Fruit fly (Drosophila melanogaster) whole organism, embryonic: ENCODE results near the gene CG43333.
A peak's percentile ranks its signal among the peaks of the same experiment; 100 is the strongest.

Experiments used
- Asciz ChIP-seq: fragments of 200-800 bp; sonication (Bioruptor generic); optimal IDR thresholded peaks from 2 replicates; lab custom pipeline; 2017; ENCODE audit warnings: missing biosample characterization, mild to moderate bottlenecking, missing genetic modification characterization, missing genetic modification reagents
- Awh ChIP-seq: fragments of 200-800 bp; sonication (Bioruptor generic); IDR thresholded peaks from 2 replicates; pipeline ENCODE4, ENCODE4 v1.3.6; 2022; ENCODE audit warnings: missing biosample characterization, missing genetic modification characterization
- B-H2 ChIP-seq: fragments of 200-800 bp; sonication (Bioruptor generic); optimal IDR thresholded peaks from 2 replicates; lab custom pipeline; 2018; ENCODE audit warnings: missing biosample characterization, mild to moderate bottlenecking, missing genetic modification characterization
- Blimp-1 ChIP-seq: fragments of 200-800 bp; sonication (Bioruptor generic); optimal IDR thresholded peaks from 3 replicates; lab custom pipeline; 2018; ENCODE audit warnings: missing biosample characterization, missing genetic modification characterization, mild to moderate bottlenecking, moderate library complexity, missing genetic modification reagents
- CG10543 ChIP-seq: fragments of 200-800 bp; sonication (Bioruptor generic); optimal IDR thresholded peaks from 3 replicates; lab custom pipeline; 2017; ENCODE audit warnings: missing biosample characterization, mild to moderate bottlenecking, missing genetic modification characterization, moderate library complexity
- CG11085 ChIP-seq: fragments of 200-800 bp; sonication (Bioruptor generic); IDR thresholded peaks from 2 replicates; pipeline ENCODE4 v1.3.6; 2022; ENCODE audit warnings: missing biosample characterization, missing genetic modification characterization
- CG11398 ChIP-seq: fragments of 200-800 bp; sonication (Bioruptor generic); optimal IDR thresholded peaks from 2 replicates; lab custom pipeline; 2016; ENCODE audit warnings: missing biosample characterization, missing genetic modification characterization
- CG13424 ChIP-seq: fragments of 200-800 bp; sonication (Bioruptor generic); optimal IDR thresholded peaks from 2 replicates; lab custom pipeline; 2019; ENCODE audit warnings: missing biosample characterization, mild to moderate bottlenecking, missing genetic modification characterization, moderate library complexity
- CG17802 ChIP-seq: fragments of 200-800 bp; sonication (Bioruptor generic); optimal IDR thresholded peaks from 2 replicates; lab custom pipeline; 2018; ENCODE audit warnings: missing biosample characterization, mild to moderate bottlenecking, missing genetic modification characterization, moderate library complexity
- CG2116 ChIP-seq: fragments of 200-800 bp; sonication (Bioruptor generic); optimal IDR thresholded peaks from 3 replicates; lab custom pipeline; 2018; ENCODE audit warnings: missing biosample characterization, mild to moderate bottlenecking, missing genetic modification characterization
- CG2199 ChIP-seq: fragments of 200-800 bp; sonication (Bioruptor generic); IDR thresholded peaks from 3 replicates; pipeline ENCODE4 v1.3.6; 2022; ENCODE audit warnings: missing biosample characterization, missing genetic modification characterization
- CG2202 ChIP-seq: fragments of 200-800 bp; sonication (Bioruptor generic); optimal IDR thresholded peaks from 2 replicates; lab custom pipeline; 2018; ENCODE audit warnings: missing biosample characterization, mild to moderate bottlenecking, missing genetic modification characterization
- CG2678 ChIP-seq: fragments of 200-800 bp; sonication (Bioruptor generic); optimal IDR thresholded peaks from 3 replicates; lab custom pipeline; 2019; ENCODE audit warnings: missing biosample characterization, mild to moderate bottlenecking, missing genetic modification characterization, moderate library complexity
- CG2875 ChIP-seq: fragments of 200-800 bp; sonication (Bioruptor generic); optimal IDR thresholded peaks from 2 replicates; lab custom pipeline; 2017; ENCODE audit warnings: missing biosample characterization, mild to moderate bottlenecking, missing genetic modification characterization, missing genetic modification reagents
- CG31224 ChIP-seq: fragments of 200-800 bp; sonication (Bioruptor generic); IDR thresholded peaks from 2 replicates; pipeline ENCODE4 v1.3.6; 2022; ENCODE audit warnings: missing biosample characterization, missing genetic modification characterization
- CG42726 ChIP-seq: fragments of 200-800 bp; sonication (Bioruptor generic); IDR thresholded peaks from 2 replicates; pipeline ENCODE4 v1.3.6; 2022; ENCODE audit warnings: missing biosample characterization, missing genetic modification characterization; ENCODE audit not compliant: partially characterized antibody
- CG6689 ChIP-seq: fragments of 200-800 bp; sonication (Bioruptor generic); IDR thresholded peaks from 2 replicates; pipeline ENCODE4 v1.3.6; 2022; ENCODE audit warnings: missing biosample characterization, missing genetic modification characterization
- CG8089 ChIP-seq: fragments of 200-800 bp; sonication (Bioruptor generic); optimal IDR thresholded peaks from 3 replicates; lab custom pipeline; 2016; ENCODE audit warnings: missing biosample characterization, missing genetic modification characterization
- CG8765 ChIP-seq: fragments of 200-800 bp; sonication (Bioruptor generic); IDR thresholded peaks from 2 replicates; pipeline ENCODE4 v1.3.6; 2022; ENCODE audit warnings: missing biosample characterization, missing genetic modification characterization
- CG8944 ChIP-seq: fragments of 200-800 bp; sonication (Bioruptor generic); optimal IDR thresholded peaks from 3 replicates; lab custom pipeline; 2016; ENCODE audit warnings: missing biosample characterization, missing genetic modification characterization
- CG9609 ChIP-seq: fragments of 200-800 bp; sonication (Bioruptor generic); optimal IDR thresholded peaks from 3 replicates; lab custom pipeline; 2016; ENCODE audit warnings: missing biosample characterization, missing genetic modification characterization
- CG9932 ChIP-seq: fragments of 200-800 bp; sonication (Bioruptor generic); IDR thresholded peaks from 2 replicates; pipeline ENCODE4 v1.3.6; 2022; ENCODE audit warnings: missing biosample characterization, missing genetic modification characterization
- CkIIα-i1 ChIP-seq: fragments of 200-800 bp; sonication (Bioruptor generic); IDR thresholded peaks from 2 replicates; pipeline ENCODE4 v1.3.6; 2022; ENCODE audit warnings: missing biosample characterization, missing genetic modification characterization
- Dip2 ChIP-seq: fragments of 200-800 bp; sonication (Bioruptor generic); IDR thresholded peaks from 2 replicates; pipeline ENCODE4 v1.3.6; 2022; ENCODE audit warnings: missing biosample characterization, missing genetic modification characterization
- Lim3 ChIP-seq: fragments of 200-800 bp; sonication (Bioruptor generic); IDR thresholded peaks from 2 replicates; pipeline ENCODE4 v1.3.6; 2022; ENCODE audit warnings: missing biosample characterization, missing genetic modification characterization
- MTF-1 ChIP-seq: fragments of 200-800 bp; sonication (Bioruptor generic); optimal IDR thresholded peaks from 2 replicates; lab custom pipeline; 2018; ENCODE audit warnings: missing biosample characterization, mild to moderate bottlenecking, missing genetic modification characterization, borderline replicate concordance
- Oli ChIP-seq: fragments of 200-800 bp; sonication (Bioruptor generic); optimal IDR thresholded peaks from 2 replicates; lab custom pipeline; 2018; ENCODE audit warnings: missing biosample characterization, mild to moderate bottlenecking, missing genetic modification characterization, moderate library complexity
- Poxn ChIP-seq: fragments of 200-800 bp; sonication (Bioruptor generic); IDR thresholded peaks from 2 replicates; pipeline ENCODE4 v1.3.6; 2022; ENCODE audit warnings: missing biosample characterization, missing genetic modification characterization
- Rfx ChIP-seq: fragments of 200-800 bp; sonication (Bioruptor generic); IDR thresholded peaks from 2 replicates; pipeline ENCODE4 v1.3.6; 2022; ENCODE audit warnings: missing biosample characterization, missing genetic modification characterization
- Sox100B ChIP-seq: fragments of 200-800 bp; sonication (Bioruptor generic); optimal IDR thresholded peaks from 3 replicates; lab custom pipeline; 2018; ENCODE audit warnings: missing biosample characterization, mild to moderate bottlenecking, missing genetic modification characterization
- ab ChIP-seq: fragments of 200-800 bp; sonication (Bioruptor generic); optimal IDR thresholded peaks from 2 replicates; lab custom pipeline; 2016; ENCODE audit warnings: missing biosample characterization, missing genetic modification characterization
- cg ChIP-seq: fragments of 200-800 bp; sonication (Bioruptor generic); optimal IDR thresholded peaks from 3 replicates; lab custom pipeline; 2019; ENCODE audit warnings: missing biosample characterization, mild to moderate bottlenecking, missing genetic modification characterization, moderate library complexity
- chinmo ChIP-seq: fragments of 200-800 bp; sonication (Bioruptor generic); IDR thresholded peaks from 4 replicates; pipeline ENCODE4 v1.3.6; 2022; ENCODE audit warnings: missing biosample characterization, missing genetic modification characterization; ENCODE audit not compliant: partially characterized antibody
- chn ChIP-seq: fragments of 200-800 bp; sonication (Bioruptor generic); optimal IDR thresholded peaks from 2 replicates; lab custom pipeline; 2016; ENCODE audit warnings: missing biosample characterization, missing genetic modification characterization
- cwo ChIP-seq: fragments of 200-800 bp; sonication (Bioruptor generic); optimal IDR thresholded peaks from 3 replicates; lab custom pipeline; 2017; ENCODE audit warnings: missing biosample characterization, missing genetic modification characterization, mild to moderate bottlenecking, moderate library complexity, missing genetic modification reagents
- dmrt99B ChIP-seq: fragments of 200-800 bp; sonication (Bioruptor generic); optimal IDR thresholded peaks from 2 replicates; lab custom pipeline; 2018; ENCODE audit warnings: missing biosample characterization, mild to moderate bottlenecking, missing genetic modification characterization, moderate library complexity
- fu2 ChIP-seq: fragments of 200-800 bp; sonication (Bioruptor generic); optimal IDR thresholded peaks from 2 replicates; lab custom pipeline; 2016; ENCODE audit warnings: missing biosample characterization, missing genetic modification characterization
- gfzf ChIP-seq: fragments of 200-800 bp; sonication (Bioruptor generic); optimal IDR thresholded peaks from 2 replicates; lab custom pipeline; 2016; ENCODE audit warnings: missing biosample characterization, mild to moderate bottlenecking, missing genetic modification characterization, moderate library complexity
- ham ChIP-seq: fragments of 200-800 bp; sonication (Bioruptor generic); IDR thresholded peaks from 2 replicates; pipeline ENCODE4 v1.3.6; 2022; ENCODE audit warnings: missing biosample characterization, missing genetic modification characterization
- hb ChIP-seq: fragments of 200-800 bp; sonication (Bioruptor generic); IDR thresholded peaks from 3 replicates; pipeline ENCODE4 v1.3.6; 2022; ENCODE audit warnings: missing biosample characterization, missing genetic modification characterization; ENCODE audit not compliant: partially characterized antibody
- hth ChIP-seq: fragments of >200 bp; optimal IDR thresholded peaks from 2 replicates; lab custom pipeline; 2017; ENCODE audit warnings: inconsistent platforms
- lab ChIP-seq: fragments of 200-800 bp; sonication (Bioruptor generic); optimal IDR thresholded peaks from 3 replicates; lab custom pipeline; 2017; ENCODE audit warnings: missing biosample characterization, missing genetic modification characterization, mild to moderate bottlenecking, moderate library complexity, missing genetic modification reagents
- mirr ChIP-seq: fragments of 200-800 bp; sonication (Bioruptor generic); optimal IDR thresholded peaks from 3 replicates; lab custom pipeline; 2018; ENCODE audit warnings: missing biosample characterization, mild to moderate bottlenecking, missing genetic modification characterization
- sug ChIP-seq: fragments of 200-800 bp; optimal IDR thresholded peaks from 2 replicates; lab custom pipeline; 2019; ENCODE audit warnings: missing biosample characterization, mild to moderate bottlenecking, missing genetic modification characterization, moderate library complexity
- tio ChIP-seq: fragments of 200-800 bp; sonication (Bioruptor generic); optimal IDR thresholded peaks from 2 replicates; lab custom pipeline; 2017; ENCODE audit warnings: missing biosample characterization, missing genetic modification characterization, inconsistent platforms
- toy ChIP-seq: fragments of 200-800 bp; sonication (Bioruptor generic); IDR thresholded peaks from 2 replicates; pipeline ENCODE4 v1.3.6; 2022; ENCODE audit warnings: missing biosample characterization, missing genetic modification characterization
- ttk ChIP-seq: fragments of 200-800 bp; sonication (Bioruptor generic); IDR thresholded peaks from 2 replicates; pipeline ENCODE4 v2.1.2; 2022; ENCODE audit warnings: missing biosample characterization, missing genetic modification characterization
- tx ChIP-seq: fragments of 200-800 bp; sonication (Bioruptor generic); optimal IDR thresholded peaks from 2 replicates; lab custom pipeline; 2016; ENCODE audit warnings: missing biosample characterization, missing genetic modification characterization
- wdn ChIP-seq: fragments of 200-800 bp; sonication (Bioruptor generic); IDR thresholded peaks from 2 replicates; pipeline ENCODE4 v1.3.6; 2022; ENCODE audit warnings: missing biosample characterization, missing genetic modification characterization
- wek ChIP-seq: fragments of 200-800 bp; sonication (Bioruptor generic); optimal IDR thresholded peaks from 3 replicates; lab custom pipeline; 2018; ENCODE audit warnings: missing biosample characterization, mild to moderate bottlenecking, missing genetic modification characterization, moderate library complexity

The CG43333 gene

DNA sequence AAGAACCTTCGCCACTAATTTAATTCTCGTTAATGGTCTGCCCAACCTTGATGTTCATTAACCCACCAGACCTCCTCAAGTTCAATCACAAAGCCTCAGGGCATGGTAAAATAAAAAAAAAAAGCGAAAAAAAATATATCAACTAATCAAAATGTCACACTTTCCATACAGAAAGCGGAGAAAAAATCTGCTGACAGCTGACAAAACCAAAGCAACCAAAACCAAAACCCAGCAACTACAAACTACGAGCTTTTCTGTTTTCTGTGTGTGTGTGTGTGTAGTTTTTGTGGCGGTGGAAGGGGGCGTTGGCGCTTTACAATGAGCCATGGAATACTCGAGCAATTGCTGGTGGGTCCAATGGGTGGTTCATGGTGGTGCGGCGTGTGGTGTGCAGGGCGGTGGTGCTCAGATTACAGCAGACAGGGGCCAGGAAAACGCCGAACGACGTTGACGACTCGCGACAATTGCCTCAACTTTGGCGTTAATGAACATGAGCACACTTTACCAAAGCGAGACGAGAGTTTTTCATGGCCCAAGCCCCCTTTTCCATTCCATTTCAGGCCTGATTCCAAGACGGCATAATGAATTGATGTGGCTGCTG, 23.4 kb upstream of the CG43333 start:
- TF ChIP-seq mirr (GFP tag; lab: Kevin White, UChicago) (peak; percentile 5), Sox100B (GFP tag; lab: Kevin White, UChicago) (no peak), lab (GFP tag; lab: Kevin White, UChicago) (peak; percentile 21), hb (no peak), CkIIα-i1 (GFP tag; lab: Robert Waterston, UW) (no peak), hth (lab: Kevin White, UChicago) (no peak), CG11398 (no peak), Awh (GFP tag; lab: Robert Waterston, UW) (0 out of 2 replicates have a peak, but pooled peaks have one; percentile 30), CG2875 (no peak), fu2 (no peak), chinmo (GFP tag; lab: Robert Waterston, UW) (0 out of 4 replicates have a peak, but pooled peaks have one; percentile 46), ham (GFP tag; lab: Robert Waterston, UW) (no peak), Oli (tag; lab: Kevin White, UChicago) (no peak), wek (GFP tag; lab: Kevin White, UChicago) (no peak), CG10543 (GFP tag; lab: Kevin White, UChicago) (peak; percentile 54), ab (no peak), ttk (no peak), CG2678 (tag; lab: Kevin White, UChicago) (peak; percentile 5), cg (GFP tag; lab: Kevin White, UChicago) (no peak), CG13424 (no peak), CG2202 (no peak), CG2116 (GFP tag; lab: Kevin White, UChicago) (no peak), Dip2 (GFP tag; lab: Robert Waterston, UW) (no peak), tio (GFP tag; lab: Kevin White, UChicago) (no peak), sug (tag; lab: Kevin White, UChicago) (no peak), CG9932 (GFP tag; lab: Robert Waterston, UW) (peak; percentile 44; the same call in 1 of the 2 replicates), CG11085 (GFP tag; lab: Robert Waterston, UW) (no peak), wdn (GFP tag; lab: Robert Waterston, UW) (no peak), CG9609 (GFP tag; lab: Kevin White, UChicago) (no peak), Poxn (no peak), CG2199 (GFP tag; lab: Robert Waterston, UW) (0 out of 3 replicates have a peak, but pooled peaks have one; percentile 70), CG42726 (GFP tag; lab: Robert Waterston, UW) (no peak), Lim3 (no peak), Blimp-1 (GFP tag; lab: Kevin White, UChicago) (peak; percentile 9), CG31224 (GFP tag; lab: Robert Waterston, UW) (0 out of 2 replicates have a peak, but pooled peaks have one; percentile 26), gfzf (GFP tag; lab: Kevin White, UChicago) (no peak), CG8944 (GFP tag; lab: Kevin White, UChicago) (no peak), CG8765 (no peak), toy (GFP tag; lab: Robert Waterston, UW) (0 out of 2 replicates have a peak, but pooled peaks have one; percentile 28), CG8089 (no peak), Asciz (GFP tag; lab: Kevin White, UChicago) (no peak), CG17802 (tag; lab: Kevin White, UChicago) (no peak), MTF-1 (no peak), tx (GFP tag; lab: Kevin White, UChicago) (no peak), CG6689 (GFP tag; lab: Robert Waterston, UW) (no peak), chn (GFP tag; lab: Kevin White, UChicago) (no peak), dmrt99B (tag; lab: Kevin White, UChicago) (peak; percentile 31), cwo (GFP tag; lab: Kevin White, UChicago) (no peak), B-H2 (GFP tag; lab: Kevin White, UChicago) (no peak), Rfx (GFP tag; lab: Robert Waterston, UW) (peak; percentile 36; the same call in 1 of the 2 replicates)
